Worm (Caenorhabditis elegans) whole organism, L2 larva: ENCODE results near the gene C49C3.8.
A peak's percentile ranks its signal among the peaks of the same experiment; 100 is the strongest.

Experiments
- C34F6.9 ChIP-seq: fragments of 150-350 bp; optimal IDR thresholded peaks from 2 replicates; lab custom pipeline; 2014; ENCODE audit warnings: missing biosample characterization, missing genetic modification characterization
- F13H6.1 ChIP-seq: sonication (generic microtip); optimal IDR thresholded peaks from 2 replicates; lab custom pipeline; 2016; ENCODE audit warnings: missing genetic modification characterization, missing compliant biosample characterization
- Y55F3AM.14 ChIP-seq: fragments of 200-800 bp; sonication (Bioruptor generic); optimal IDR thresholded peaks from 2 replicates; lab custom pipeline; 2018; ENCODE audit warnings: mild to moderate bottlenecking, missing genetic modification characterization, missing compliant biosample characterization
- alr-1 ChIP-seq: fragments of 150-350 bp; optimal IDR thresholded peaks from 2 replicates; lab custom pipeline; 2014; ENCODE audit warnings: missing biosample characterization, missing genetic modification characterization
- ama-1 ChIP-seq: fragments of 150-350 bp; optimal IDR thresholded peaks from 2 replicates; lab custom pipeline; 2018; ENCODE audit warnings: inconsistent platforms
- blmp-1 ChIP-seq: sonication (generic microtip); optimal IDR thresholded peaks from 2 replicates; lab custom pipeline; 2017; ENCODE audit warnings: missing genetic modification characterization, mild to moderate bottlenecking, missing compliant biosample characterization, antibody characterized with exemption, moderate library complexity; ENCODE audit not compliant: insufficient read depth
- dmd-4 ChIP-seq: sonication (generic microtip); optimal IDR thresholded peaks from 2 replicates; lab custom pipeline; 2017; ENCODE audit warnings: missing biosample characterization, missing genetic modification characterization
- egl-27 ChIP-seq: sonication (generic microtip); optimal IDR thresholded peaks from 3 replicates; lab custom pipeline; 2017; ENCODE audit warnings: missing biosample characterization, missing genetic modification reagents, missing genetic modification characterization
- elt-1 ChIP-seq: fragments of 150-350 bp; optimal IDR thresholded peaks from 2 replicates; lab custom pipeline; 2014; ENCODE audit warnings: missing biosample characterization, missing genetic modification characterization
- fos-1 ChIP-seq: fragments of 150-350 bp; optimal IDR thresholded peaks from 2 replicates; lab custom pipeline; 2014; ENCODE audit warnings: missing biosample characterization, missing genetic modification characterization
- gmeb-1 ChIP-seq: fragments of 150-350 bp; optimal IDR thresholded peaks from 2 replicates; lab custom pipeline; 2014; ENCODE audit warnings: missing biosample characterization, missing genetic modification characterization
- lin-11 ChIP-seq: fragments of 150-350 bp; sonication (generic microtip); optimal IDR thresholded peaks from 2 replicates; lab custom pipeline; 2014; ENCODE audit warnings: missing biosample characterization, missing genetic modification characterization, inconsistent platforms, mixed read lengths
- lin-13 ChIP-seq: fragments of 150-350 bp; optimal IDR thresholded peaks from 2 replicates; lab custom pipeline; 2014; ENCODE audit warnings: missing biosample characterization, missing genetic modification reagents, missing genetic modification characterization
- lsy-2 ChIP-seq, 2 experiments: fragments of 150-350 bp in 1 of 2; sonication (generic microtip) in 1 of 2; optimal IDR thresholded peaks; 2 replicates each; lab custom pipeline; 2014 to 2017; ENCODE audit warnings: missing biosample characterization in 2 of 2, missing genetic modification characterization in 2 of 2
- mab-5 ChIP-seq: fragments of 150-350 bp; optimal IDR thresholded peaks from 2 replicates; lab custom pipeline; 2014; ENCODE audit warnings: missing biosample characterization, missing genetic modification characterization
- mdl-1 ChIP-seq, 2 experiments: fragments of 150-350 bp in 1 of 2; sonication (generic microtip) in 1 of 2; optimal IDR thresholded peaks; 2 replicates each; lab custom pipeline; 2017; ENCODE audit warnings: missing biosample characterization in 2 of 2, missing genetic modification characterization in 2 of 2
- nhr-10 ChIP-seq: sonication (generic microtip); optimal IDR thresholded peaks from 2 replicates; lab custom pipeline; 2017; ENCODE audit warnings: missing biosample characterization, missing genetic modification characterization
- nhr-129 ChIP-seq: fragments of 150-350 bp; optimal IDR thresholded peaks from 2 replicates; lab custom pipeline; 2014; ENCODE audit warnings: missing biosample characterization, missing genetic modification characterization
- nhr-237 ChIP-seq: fragments of 150-350 bp; optimal IDR thresholded peaks from 2 replicates; lab custom pipeline; 2014; ENCODE audit warnings: missing biosample characterization, missing genetic modification characterization
- nhr-6 ChIP-seq: fragments of 150-350 bp; optimal IDR thresholded peaks from 2 replicates; lab custom pipeline; 2014; ENCODE audit warnings: missing biosample characterization, missing genetic modification characterization
- unc-55 ChIP-seq: fragments of 150-350 bp; sonication (generic microtip); optimal IDR thresholded peaks from 3 replicates; lab custom pipeline; 2014; ENCODE audit warnings: missing biosample characterization, missing genetic modification reagents, missing genetic modification characterization
- zag-1 ChIP-seq: fragments of 150-350 bp; optimal IDR thresholded peaks from 2 replicates; lab custom pipeline; 2014; ENCODE audit warnings: missing biosample characterization, missing genetic modification characterization
- ztf-1 ChIP-seq: fragments of 200-800 bp; sonication (Bioruptor generic); conservative IDR thresholded peaks from 2 replicates; pipeline ENCODE4 v1.3.6; 2022; ENCODE audit warnings: missing genetic modification characterization, missing compliant biosample characterization
- ztf-11 ChIP-seq: sonication (generic microtip); optimal IDR thresholded peaks from 2 replicates; lab custom pipeline; 2017; ENCODE audit warnings: missing biosample characterization, missing genetic modification characterization
- ztf-4 ChIP-seq: fragments of 150-350 bp; optimal IDR thresholded peaks from 2 replicates; lab custom pipeline; 2014; ENCODE audit warnings: missing biosample characterization, missing genetic modification characterization

Gene C49C3.8

ce11 chrIV:17287908-17288675 is 46.9 kb upstream of the C49C3.8 start, which contains the start of gene zipt-7.1:
Gene zipt-7.1, minus strand, starts transcription at chrIV:17288139.
- no peak for TF ChIP-seq nhr-6 (tag; lab: Kevin White, UChicago)
- TF ChIP-seq ztf-4 (tag; lab: Kevin White, UChicago) = no peak
- no peak for TF ChIP-seq nhr-237 (tag; lab: Kevin White, UChicago)
- no peak for TF ChIP-seq lin-13 (GFP tag; lab: Kevin White, UChicago)
- no peak for TF ChIP-seq zag-1 (tag; lab: Kevin White, UChicago)
- TF ChIP-seq nhr-129 = peak; percentile 55

DNA sequence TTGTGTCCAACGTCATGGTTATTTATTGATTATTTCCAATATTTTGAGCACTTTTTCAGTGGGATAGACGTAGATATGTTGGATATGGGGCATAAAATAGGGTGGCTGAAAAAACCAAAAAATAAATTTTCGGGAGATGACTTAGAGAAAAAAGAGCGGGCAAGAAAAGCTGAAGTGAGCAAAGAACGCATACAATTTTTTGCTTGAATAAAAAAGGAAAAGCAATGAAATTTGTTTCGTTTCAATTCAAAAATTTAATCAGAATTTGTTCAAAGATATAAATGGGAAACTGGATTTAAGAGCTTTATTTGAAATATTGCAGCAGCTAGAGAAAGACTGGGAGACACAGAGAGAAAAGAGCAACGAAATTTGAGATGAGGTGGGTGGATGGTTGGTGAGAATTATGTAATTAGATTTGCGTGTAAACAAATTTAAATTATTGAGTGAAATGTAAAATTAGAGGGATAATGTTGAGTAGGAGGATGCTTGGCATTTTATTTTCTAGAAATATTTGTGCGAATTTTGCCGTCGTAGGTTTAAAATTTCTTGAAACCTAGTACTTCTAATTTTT is 43.3 kb upstream of the C49C3.8 start, which contains the start of the genes T28F3.11 and slc-17.4:
TSS of gene T28F3.11 (minus strand) at position 51 of the 571 bp plus-strand sequence.
TSS of gene slc-17.4 (minus strand) at position 105 of the 571 bp plus-strand sequence.
- peak; percentile 4 for TF ChIP-seq unc-55 (GFP tag; lab: Kevin White, UChicago)
- no peak for TF ChIP-seq mab-5 (tag; lab: Kevin White, UChicago)
- TF ChIP-seq nhr-10 = no peak
- TF ChIP-seq ztf-1 (GFP tag; lab: Robert Waterston, UW) = no peak
- no peak for TF ChIP-seq ztf-11 (tag; lab: Kevin White, UChicago)
- no peak for TF ChIP-seq elt-1 (tag; lab: Kevin White, UChicago)
- no peak for TF ChIP-seq gmeb-1 (tag; lab: Kevin White, UChicago)
- no peak for TF ChIP-seq F13H6.1 (tag; lab: Kevin White, UChicago)
- TF ChIP-seq ama-1 (lab: Kevin White, UChicago) = no peak

DNA sequence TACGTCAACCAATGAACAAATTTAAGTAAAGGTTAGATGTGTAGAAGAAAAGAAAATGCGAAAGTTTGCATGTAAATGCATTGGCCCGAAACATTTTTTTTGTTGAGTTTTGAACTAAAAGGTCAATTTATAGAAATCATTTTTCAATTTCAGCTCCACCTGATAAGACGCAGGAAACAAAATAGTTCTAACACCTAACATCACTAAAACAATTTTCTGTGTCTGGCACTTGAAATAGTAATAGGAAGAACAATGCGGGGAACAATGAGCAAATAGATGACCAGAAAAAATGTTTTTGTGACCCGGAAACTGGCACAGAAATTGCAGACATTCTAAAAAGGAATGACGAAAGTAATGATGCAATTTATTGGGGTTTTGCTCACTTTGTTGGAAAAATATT is 42.7 kb upstream of the C49C3.8 start:
- TF ChIP-seq fos-1 (tag; lab: Kevin White, UChicago) (peak; percentile 23), lin-13 (GFP tag; lab: Kevin White, UChicago) (no peak), nhr-129 (peak; percentile 43)

DNA sequence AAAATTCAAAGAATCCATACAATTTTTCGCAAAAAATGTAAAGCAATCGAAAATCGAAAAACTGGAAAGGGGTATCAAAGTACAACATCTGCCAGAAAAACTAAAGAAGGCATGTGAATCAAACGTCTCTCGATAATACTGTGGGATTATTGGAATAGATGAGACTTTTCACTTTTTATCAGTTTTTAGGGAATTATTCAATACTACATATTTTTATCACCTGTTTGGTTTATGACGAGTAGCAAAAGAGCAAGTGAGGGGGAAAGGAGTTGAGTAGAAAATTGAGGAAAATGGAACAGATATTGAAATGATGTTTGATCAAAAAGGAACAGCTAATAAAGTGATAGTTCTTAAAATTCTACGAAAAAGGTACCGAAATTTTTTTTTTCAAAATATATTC is 41.9 kb upstream of the C49C3.8 start:
- TF ChIP-seq alr-1 (tag; lab: Kevin White, UChicago) (no peak), unc-55 (GFP tag; lab: Kevin White, UChicago) (peak; percentile 11)

DNA sequence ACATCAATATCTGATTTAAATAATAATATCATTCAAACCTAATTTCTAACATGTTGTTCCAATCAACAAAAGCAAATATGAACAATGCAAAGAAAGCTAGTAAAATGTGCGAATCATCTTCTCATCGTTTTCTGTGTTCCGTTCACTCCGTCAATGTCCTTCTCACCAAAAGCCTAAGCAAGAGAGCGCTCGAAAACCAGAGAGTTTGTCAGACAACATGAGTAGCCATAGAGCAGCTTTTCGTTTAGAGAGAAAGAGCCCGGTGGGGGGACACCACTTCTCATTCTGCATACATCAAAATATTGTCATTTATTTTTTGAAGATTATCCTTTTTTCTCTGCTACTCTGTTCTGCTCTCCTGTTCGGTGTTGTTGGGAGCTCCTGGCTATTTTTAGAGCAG is 41.3 kb upstream of the C49C3.8 start:
- TF ChIP-seq mdl-1 (tag; optimal IDR thresholded peaks at IDR 0.05; lab: Kevin White, UChicago) = no peak
- peak; percentile 69 for TF ChIP-seq C34F6.9 (tag; lab: Kevin White, UChicago)
- no peak for TF ChIP-seq egl-27 (tag; lab: Kevin White, UChicago)
- TF ChIP-seq nhr-129 = peak; percentile 20
- peak; percentile 72 for TF ChIP-seq unc-55 (GFP tag; lab: Kevin White, UChicago)
- TF ChIP-seq, all 48 proteins: peak for 3

DNA sequence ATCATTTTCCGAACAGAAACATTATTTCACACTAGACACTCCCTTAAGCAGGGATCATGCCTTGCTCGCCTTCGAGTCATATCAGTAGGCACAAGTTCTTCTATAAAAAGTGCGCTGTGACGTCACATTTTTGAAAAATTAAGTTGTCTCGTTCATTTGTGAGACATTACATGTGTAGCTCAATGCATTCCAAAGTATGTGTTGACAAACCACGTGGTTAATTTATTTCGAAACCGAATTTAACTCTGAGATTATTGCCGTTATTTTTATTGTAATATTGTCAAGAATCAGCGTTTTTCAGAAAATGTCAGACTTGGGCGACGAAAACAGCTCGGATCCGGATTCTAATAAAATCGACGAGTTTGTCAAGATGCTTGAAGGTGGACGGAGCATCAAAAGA is 40.5 kb upstream of the C49C3.8 start, which contains the start of gene T28F3.5:
TSS of gene T28F3.5 (plus strand) at position 301 of the 400 bp plus-strand sequence.
- TF ChIP-seq fos-1 (tag; lab: Kevin White, UChicago) (no peak), lin-11 (tag; lab: Kevin White, UChicago) (no peak), ztf-4 (tag; lab: Kevin White, UChicago) (no peak), Y55F3AM.14 (GFP tag; lab: Kevin White, UChicago) (no peak), F13H6.1 (tag; lab: Kevin White, UChicago) (no peak), alr-1 (tag; lab: Kevin White, UChicago) (no peak), dmd-4 (no peak), mab-5 (tag; lab: Kevin White, UChicago) (no peak), nhr-10 (no peak), blmp-1 (tag; lab: Kevin White, UChicago) (no peak), lsy-2 (tag; optimal IDR thresholded peaks at IDR 0.05; lab: Kevin White, UChicago) (no peak)
- TF ChIP-seq, all 48 proteins: peak for 0

DNA sequence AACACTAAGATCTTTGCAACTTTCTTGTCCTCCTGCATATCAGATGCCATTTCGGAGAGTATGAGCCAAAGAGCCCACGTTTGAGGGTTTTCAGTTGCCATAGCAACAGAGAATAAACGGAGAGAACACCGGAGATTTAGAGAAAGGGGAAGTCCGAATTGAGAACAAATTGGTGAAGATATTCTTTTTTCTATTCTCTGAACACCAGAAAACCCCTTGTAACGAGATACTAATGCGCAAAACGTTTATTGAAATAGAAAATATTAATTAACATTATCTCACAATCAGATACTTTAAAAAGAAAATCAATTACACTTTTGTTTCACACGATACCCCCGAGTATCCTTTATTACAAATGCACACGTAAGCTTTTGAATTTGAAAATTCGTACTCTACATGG is 33.1 kb upstream of the C49C3.8 start, which contains the start of gene ifta-2:
TSS of gene ifta-2 (minus strand) at position 101 of the 400 bp plus-strand sequence.
- TF ChIP-seq lin-11 (tag; lab: Kevin White, UChicago) = no peak
- TF ChIP-seq zag-1 (tag; lab: Kevin White, UChicago) = no peak
